Fruit fly (Drosophila melanogaster): ENCODE measurements around the gene CG11029.

dm6 chr2L:5766498-5767008, 20.6 kb downstream of the CG11029 start:
- TF ChIP-seq CG14655 (GFP tag; optimal IDR thresholded peaks at IDR 0.05) (no peak), CG9948 (tag; optimal IDR thresholded peaks at IDR 0.05) (no peak), Pif1A (GFP tag; optimal IDR thresholded peaks at IDR 0.05) (no peak), CG13204 (GFP tag; optimal IDR thresholded peaks at IDR 0.05) (no peak), EcR (GFP tag; optimal IDR thresholded peaks at IDR 0.05) (no peak), gl (tag; optimal IDR thresholded peaks at IDR 0.05) (no peak), CG17806 (tag; optimal IDR thresholded peaks at IDR 0.05) (no peak)

Measured in whole organism, pupa.